Worm (Caenorhabditis elegans) whole organism, young adult: Measurements from ENCODE around the gene K09B11.5.
A peak's percentile ranks its signal among the peaks of the same experiment; 100 is the strongest.

Experiments
- B0019.2 ChIP-seq: fragments of 200-800 bp; sonication (Bioruptor generic); conservative IDR thresholded peaks from 2 replicates; pipeline ENCODE4 v1.3.6; 2022; ENCODE audit warnings: missing genetic modification reagents, missing genetic modification characterization, missing compliant biosample characterization
- C06A6.2 ChIP-seq: fragments of 200-800 bp; sonication (Bioruptor generic); conservative IDR thresholded peaks from 2 replicates; pipeline ENCODE4 v1.3.6; 2022; ENCODE audit warnings: missing genetic modification characterization, missing compliant biosample characterization
- D2030.7 ChIP-seq: fragments of 200-800 bp; sonication (Bioruptor generic); IDR thresholded peaks from 2 replicates; pipeline ENCODE4 v1.3.6; 2022; ENCODE audit warnings: missing genetic modification reagents, missing genetic modification characterization, missing compliant biosample characterization
- F23B12.7 ChIP-seq: sonication (generic microtip); optimal IDR thresholded peaks from 2 replicates; lab custom pipeline; 2017; ENCODE audit warnings: missing genetic modification characterization, mild to moderate bottlenecking, missing compliant biosample characterization, antibody characterized with exemption, moderate library complexity; ENCODE audit not compliant: insufficient read depth
- F57A8.1 ChIP-seq: fragments of 200-800 bp; sonication (Bioruptor generic); optimal IDR thresholded peaks from 2 replicates; lab custom pipeline; 2018; ENCODE audit warnings: mild to moderate bottlenecking, missing genetic modification characterization, moderate library complexity, missing compliant biosample characterization
- T26A5.8 ChIP-seq: sonication (generic microtip); optimal IDR thresholded peaks from 2 replicates; lab custom pipeline; 2016; ENCODE audit warnings: missing genetic modification characterization, missing compliant biosample characterization
- ama-1 ChIP-seq, 3 experiments: fragments of 150-350 bp in 1 of 3; sonication (generic microtip) in 2 of 3; optimal IDR thresholded peaks; 2 replicates each; lab custom pipeline; 2014 to 2018; ENCODE audit warnings: missing biosample characterization in 2 of 3, missing genetic modification characterization in 2 of 3, missing genetic modification reagents in 2 of 3
- dpl-1 ChIP-seq: fragments of 150-350 bp; optimal IDR thresholded peaks from 2 replicates; lab custom pipeline; 2014; ENCODE audit warnings: missing biosample characterization, missing genetic modification reagents, missing genetic modification characterization
- ekl-4 ChIP-seq: fragments of 200-800 bp; sonication (Bioruptor generic); IDR thresholded peaks from 2 replicates; pipeline ENCODE4 v1.3.6; 2022; ENCODE audit warnings: missing genetic modification reagents, missing genetic modification characterization, missing compliant biosample characterization
- hmg-1.2 ChIP-seq: fragments of 200-800 bp; sonication (Bioruptor generic); IDR thresholded peaks from 2 replicates; pipeline ENCODE4 v1.3.6; 2022; ENCODE audit warnings: missing genetic modification reagents, missing genetic modification characterization, missing compliant biosample characterization
- lag-1 ChIP-seq: fragments of 200-800 bp; sonication (Bioruptor generic); IDR thresholded peaks from 2 replicates; pipeline ENCODE4 v1.3.6; 2022; ENCODE audit warnings: missing genetic modification reagents, missing genetic modification characterization, missing compliant biosample characterization
- lin-54 ChIP-seq: fragments of 200-800 bp; sonication (Bioruptor generic); optimal IDR thresholded peaks from 2 replicates; lab custom pipeline; 2018; ENCODE audit warnings: mild to moderate bottlenecking, missing genetic modification characterization, missing compliant biosample characterization
- lir-1 ChIP-seq: fragments of 200-800 bp; sonication (Bioruptor generic); conservative IDR thresholded peaks from 2 replicates; pipeline ENCODE4 v1.3.6; 2022; ENCODE audit warnings: missing genetic modification reagents, missing genetic modification characterization, missing compliant biosample characterization
- nfya-2 ChIP-seq: fragments of 200-800 bp; sonication (Bioruptor generic); IDR thresholded peaks from 2 replicates; pipeline ENCODE4 v1.3.6; 2022; ENCODE audit warnings: missing genetic modification reagents, missing genetic modification characterization, missing compliant biosample characterization
- pha-4 ChIP-seq: fragments of 150-350 bp; sonication (generic microtip); optimal IDR thresholded peaks from 2 replicates; lab custom pipeline; 2014; ENCODE audit warnings: missing biosample characterization, missing genetic modification reagents, missing genetic modification characterization
- repo-1 ChIP-seq: sonication (generic microtip); optimal IDR thresholded peaks from 2 replicates; lab custom pipeline; 2017; ENCODE audit warnings: mild to moderate bottlenecking, missing genetic modification characterization, missing compliant biosample characterization
- snpc-1.1 ChIP-seq: sonication (generic microtip); optimal IDR thresholded peaks from 2 replicates; lab custom pipeline; 2017; ENCODE audit warnings: missing genetic modification characterization, mild to moderate bottlenecking, missing compliant biosample characterization, antibody characterized with exemption, moderate library complexity, missing genotype, missing genetic modification reagents; ENCODE audit not compliant: insufficient read depth
- ztf-3 ChIP-seq: fragments of 200-800 bp; sonication (Bioruptor generic); optimal IDR thresholded peaks from 2 replicates; lab custom pipeline; 2018; ENCODE audit warnings: mild to moderate bottlenecking, missing genetic modification characterization, missing compliant biosample characterization

K09B11.5 gene

DNA sequence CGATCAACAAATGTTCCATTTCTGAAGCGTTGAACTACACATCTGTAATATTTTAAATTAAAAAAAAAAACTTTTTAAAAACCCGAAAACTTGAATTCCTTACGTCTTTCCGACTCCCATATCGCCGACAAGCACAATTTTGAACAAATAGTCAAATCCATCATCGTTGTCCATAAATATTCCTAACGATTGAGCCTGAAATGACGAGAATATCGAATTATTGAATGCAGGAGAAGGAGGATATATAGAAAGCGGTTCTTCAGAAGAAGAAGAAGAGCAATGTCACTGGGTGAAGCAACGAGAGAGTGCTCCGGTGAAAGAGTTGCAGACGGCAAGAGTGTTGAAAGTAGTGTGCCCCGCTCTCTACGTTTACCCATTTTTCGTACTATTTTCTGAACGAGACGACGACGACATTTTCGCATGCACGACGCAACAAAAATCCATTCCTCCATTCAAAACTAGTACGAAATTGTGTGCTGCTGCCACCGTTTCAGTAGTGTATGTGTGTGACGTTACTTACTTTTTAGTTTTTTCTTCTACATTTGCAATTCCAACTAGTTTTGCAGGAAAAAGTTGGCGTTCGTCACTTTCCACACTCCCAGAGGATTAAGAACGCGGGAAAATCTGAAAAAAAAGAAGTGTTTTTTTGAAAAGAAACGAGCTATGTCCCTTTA, 49.9 kb downstream of the K09B11.5 start, which contains the start of gene rab-19:
Gene rab-19 (minus strand): TSS at position 624 of the 674 bp plus-strand sequence.
- TF ChIP-seq ekl-4 (GFP tag; lab: Robert Waterston, UW) (no peak), pha-4 (no peak), hmg-1.2 (peak; percentile 90), lin-54 (GFP tag; lab: Kevin White, UChicago) (no peak), F23B12.7 (tag; lab: Kevin White, UChicago) (no peak)

DNA sequence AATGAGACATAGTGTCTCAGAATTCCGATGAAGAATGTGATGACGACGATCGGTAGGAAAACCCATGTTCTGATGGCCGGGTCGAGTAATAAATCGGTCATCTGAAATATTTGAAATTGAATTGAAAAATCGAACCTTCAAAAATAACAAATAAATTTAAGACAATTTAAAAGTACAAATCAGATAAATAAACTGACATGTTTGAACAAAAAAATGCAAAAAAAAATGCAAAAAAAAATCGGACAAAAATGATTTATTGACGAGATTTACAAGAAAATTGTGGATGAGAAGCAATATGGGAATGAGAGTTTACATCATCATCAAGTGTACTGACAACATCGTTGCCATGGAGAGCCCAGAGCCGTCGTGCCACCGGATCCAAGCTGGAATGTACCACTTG, 52.0 kb downstream of the K09B11.5 start, which contains the start of gene emc-3:
Gene emc-3 (minus strand): TSS at position 101 of the 400 bp plus-strand sequence.
- TF ChIP-seq ztf-3 (GFP tag; lab: Kevin White, UChicago): no peak
- TF ChIP-seq F57A8.1 (GFP tag; lab: Kevin White, UChicago): no peak
- no peak for TF ChIP-seq ama-1 (optimal IDR thresholded peaks at IDR 0.05; lab: Kevin White, UChicago)
- TF ChIP-seq ama-1 (GFP tag; optimal IDR thresholded peaks at IDR 0.05; lab: Kevin White, UChicago): no peak
- no peak for TF ChIP-seq C06A6.2 (GFP tag; lab: Robert Waterston, UW)
- no peak for TF ChIP-seq lir-1 (GFP tag; lab: Robert Waterston, UW)
- TF ChIP-seq nfya-2 (GFP tag; lab: Robert Waterston, UW): no peak
- TF ChIP-seq T26A5.8 (tag; lab: Kevin White, UChicago): no peak
- no peak for TF ChIP-seq lag-1 (GFP tag; lab: Robert Waterston, UW)
- no peak for TF ChIP-seq D2030.7 (GFP tag; lab: Robert Waterston, UW)
- no peak for TF ChIP-seq repo-1 (tag; lab: Kevin White, UChicago)
- TF ChIP-seq B0019.2 (GFP tag; lab: Robert Waterston, UW): no peak
- no peak for TF ChIP-seq dpl-1 (GFP tag; lab: Kevin White, UChicago)
- TF ChIP-seq snpc-1.1 (tag; lab: Kevin White, UChicago): no peak
